Worm (Caenorhabditis elegans) whole organism, young adult: ENCODE data around the gene ZK637.14.

Experiments used
- B0035.1 ChIP-seq: sonication (generic microtip); optimal IDR thresholded peaks from 2 replicates; lab custom pipeline; 2016; ENCODE audit warnings: missing genetic modification characterization, mild to moderate bottlenecking, missing compliant biosample characterization, missing genotype, missing genetic modification reagents
- C06A6.2 ChIP-seq: fragments of 200-800 bp; sonication (Bioruptor generic); conservative IDR thresholded peaks from 2 replicates; pipeline ENCODE4 v1.3.6; 2022; ENCODE audit warnings: missing genetic modification characterization, missing compliant biosample characterization
- F22D6.2 ChIP-seq: sonication (generic microtip); optimal IDR thresholded peaks from 2 replicates; lab custom pipeline; 2016; ENCODE audit warnings: mild to moderate bottlenecking, missing genetic modification characterization, missing compliant biosample characterization
- F33H1.4 ChIP-seq: fragments of 200-800 bp; sonication (Bioruptor generic); IDR thresholded peaks from 2 replicates; pipeline ENCODE4 v1.3.6; 2022; ENCODE audit warnings: missing genetic modification reagents, missing genetic modification characterization, missing compliant biosample characterization
- Y53G8AR.9 ChIP-seq: fragments of 200-800 bp; sonication (Bioruptor generic); conservative IDR thresholded peaks from 2 replicates; pipeline ENCODE4 v1.3.6; 2022; ENCODE audit warnings: missing genetic modification reagents, missing genetic modification characterization, missing compliant biosample characterization
- Y56A3A.18 ChIP-seq: fragments of 200-800 bp; sonication (Bioruptor generic); IDR thresholded peaks from 2 replicates; pipeline ENCODE4 v1.3.6; 2022; ENCODE audit warnings: missing genetic modification reagents, missing genetic modification characterization, missing compliant biosample characterization
- Y67H2A.10 ChIP-seq: fragments of 200-800 bp; sonication (Bioruptor generic); conservative IDR thresholded peaks from 2 replicates; pipeline ENCODE4 v1.3.6; 2022; ENCODE audit warnings: missing genetic modification reagents, missing genetic modification characterization, missing compliant biosample characterization
- Y95B8A.8 ChIP-seq: fragments of 200-800 bp; sonication (Bioruptor generic); IDR thresholded peaks from 2 replicates; pipeline ENCODE4 v1.3.6; 2022; ENCODE audit warnings: missing genetic modification reagents, missing genetic modification characterization, missing compliant biosample characterization
- akir-1 ChIP-seq: fragments of 200-800 bp; sonication (Bioruptor generic); optimal IDR thresholded peaks from 2 replicates; lab custom pipeline; 2018; ENCODE audit warnings: mild to moderate bottlenecking, missing genetic modification characterization, moderate library complexity, missing compliant biosample characterization
- ama-1 ChIP-seq, 3 experiments: fragments of 150-350 bp in 1 of 3; sonication (generic microtip) in 2 of 3; optimal IDR thresholded peaks; 2 replicates each; lab custom pipeline; 2014 to 2018; ENCODE audit warnings: missing biosample characterization in 2 of 3, missing genetic modification characterization in 2 of 3, missing genetic modification reagents in 2 of 3
- aptf-2 ChIP-seq: fragments of 200-800 bp; sonication (Bioruptor generic); conservative IDR thresholded peaks from 2 replicates; pipeline ENCODE4 v1.3.6; 2022; ENCODE audit warnings: missing genetic modification reagents, missing genetic modification characterization, missing compliant biosample characterization
- athp-1 ChIP-seq: sonication (generic microtip); optimal IDR thresholded peaks from 2 replicates; lab custom pipeline; 2017; ENCODE audit warnings: mild to moderate bottlenecking, missing genetic modification characterization, missing compliant biosample characterization
- attf-6 ChIP-seq: fragments of 200-800 bp; sonication (Bioruptor generic); IDR thresholded peaks from 2 replicates; pipeline ENCODE4 v1.3.6; 2022; ENCODE audit warnings: missing genetic modification reagents, missing genetic modification characterization, missing compliant biosample characterization
- cebp-2 ChIP-seq: fragments of 200-800 bp; sonication (Bioruptor generic); IDR thresholded peaks from 2 replicates; pipeline ENCODE4 v1.3.6; 2022; ENCODE audit warnings: missing genetic modification characterization, missing compliant biosample characterization
- ceh-27 ChIP-seq: fragments of 200-800 bp; sonication (Bioruptor generic); optimal IDR thresholded peaks from 2 replicates; lab custom pipeline; 2018; ENCODE audit warnings: mild to moderate bottlenecking, missing genetic modification characterization, moderate library complexity, missing compliant biosample characterization
- ets-4 ChIP-seq: fragments of 200-800 bp; sonication (Bioruptor generic); optimal IDR thresholded peaks from 2 replicates; lab custom pipeline; 2018; ENCODE audit warnings: mild to moderate bottlenecking, missing genetic modification characterization, missing compliant biosample characterization
- gei-17 ChIP-seq: fragments of 200-800 bp; sonication (Bioruptor generic); optimal IDR thresholded peaks from 2 replicates; lab custom pipeline; 2018; ENCODE audit warnings: mild to moderate bottlenecking, missing genetic modification characterization, missing compliant biosample characterization
- hmg-1.2 ChIP-seq: fragments of 200-800 bp; sonication (Bioruptor generic); IDR thresholded peaks from 2 replicates; pipeline ENCODE4 v1.3.6; 2022; ENCODE audit warnings: missing genetic modification reagents, missing genetic modification characterization, missing compliant biosample characterization
- let-526 ChIP-seq: fragments of 200-800 bp; sonication (Bioruptor generic); IDR thresholded peaks from 2 replicates; pipeline ENCODE4 v1.3.6; 2022; ENCODE audit warnings: missing genetic modification reagents, missing genetic modification characterization, missing compliant biosample characterization
- let-607 ChIP-seq, 2 experiments: fragments of 200-800 bp in 1 of 2; sonication (Bioruptor generic) in 1 of 2; sonication (generic microtip) in 1 of 2; optimal IDR thresholded peaks; 2 replicates each; lab custom pipeline; 2016 to 2018; ENCODE audit warnings: mild to moderate bottlenecking in 2 of 2, missing compliant biosample characterization in 2 of 2, missing genetic modification characterization in 2 of 2, moderate library complexity in 2 of 2, missing genotype in 1 of 2
- nhr-90 ChIP-seq: sonication (generic microtip); optimal IDR thresholded peaks from 2 replicates; lab custom pipeline; 2016; ENCODE audit warnings: missing genotype, mild to moderate bottlenecking, missing genetic modification characterization, missing compliant biosample characterization
- repo-1 ChIP-seq: sonication (generic microtip); optimal IDR thresholded peaks from 2 replicates; lab custom pipeline; 2017; ENCODE audit warnings: mild to moderate bottlenecking, missing genetic modification characterization, missing compliant biosample characterization
- sdz-38 ChIP-seq: sonication (generic microtip); optimal IDR thresholded peaks from 2 replicates; lab custom pipeline; 2016; ENCODE audit warnings: missing genotype, missing genetic modification characterization, missing compliant biosample characterization
- snpc-1.1 ChIP-seq: sonication (generic microtip); optimal IDR thresholded peaks from 2 replicates; lab custom pipeline; 2017; ENCODE audit warnings: missing genetic modification characterization, mild to moderate bottlenecking, missing compliant biosample characterization, antibody characterized with exemption, moderate library complexity, missing genotype, missing genetic modification reagents; ENCODE audit not compliant: insufficient read depth
- tbp1 ChIP-seq: fragments of 200-800 bp; sonication (Bioruptor generic); optimal IDR thresholded peaks from 2 replicates; lab custom pipeline; 2018; ENCODE audit warnings: mild to moderate bottlenecking, missing genetic modification characterization, missing compliant biosample characterization
- tlf-1 ChIP-seq: fragments of 200-800 bp; sonication (Bioruptor generic); optimal IDR thresholded peaks from 2 replicates; lab custom pipeline; 2018; ENCODE audit warnings: mild to moderate bottlenecking, missing genetic modification characterization, missing compliant biosample characterization
- unc-62 ChIP-seq: fragments of 150-350 bp; optimal IDR thresholded peaks from 2 replicates; lab custom pipeline; 2014; ENCODE audit warnings: missing biosample characterization, missing genetic modification reagents, missing genetic modification characterization
- ztf-25 ChIP-seq: fragments of 200-800 bp; sonication (Bioruptor generic); IDR thresholded peaks from 2 replicates; pipeline ENCODE4 v1.3.6; 2022; ENCODE audit warnings: missing genetic modification reagents, missing genetic modification characterization, missing compliant biosample characterization
- ztf-26 ChIP-seq: sonication (generic microtip); optimal IDR thresholded peaks from 2 replicates; lab custom pipeline; 2017; ENCODE audit warnings: missing genetic modification characterization, missing compliant biosample characterization

The ZK637.14 gene

DNA sequence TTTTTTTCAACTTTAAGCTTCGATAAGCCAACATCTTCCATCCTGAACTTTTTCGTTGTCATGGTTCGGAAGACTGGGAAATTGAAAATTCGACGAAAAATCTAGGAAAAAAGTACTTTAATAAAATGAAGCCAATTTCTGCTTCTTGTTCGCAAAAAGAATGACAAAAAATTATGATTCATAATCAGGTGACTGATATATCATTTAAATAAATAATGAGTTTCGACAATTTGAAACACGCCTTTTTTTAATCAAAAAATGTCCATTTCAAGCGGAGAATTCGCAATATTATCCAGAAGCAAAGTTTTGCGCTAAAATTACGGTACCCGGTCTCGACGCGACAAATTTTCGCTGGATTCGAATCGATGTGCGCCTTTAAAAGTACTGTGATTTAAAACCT, 43.8 kb downstream of the ZK637.14 start, which contains the start of gene F44E2.6:
F44E2.6 (minus strand) TSS at position 101 of the 400 bp plus-strand sequence.
- TF ChIP-seq akir-1 (GFP tag; lab: Kevin White, UChicago), result no peak
- no peak for TF ChIP-seq ztf-25
- TF ChIP-seq aptf-2 (GFP tag; lab: Robert Waterston, UW), result no peak
- no peak for TF ChIP-seq athp-1 (tag; lab: Kevin White, UChicago)
- TF ChIP-seq C06A6.2 (GFP tag; lab: Robert Waterston, UW), result no peak
- no peak for TF ChIP-seq repo-1
- no peak for TF ChIP-seq B0035.1
- TF ChIP-seq let-607 (tag; optimal IDR thresholded peaks at IDR 0.05; lab: Kevin White, UChicago), result no peak
- no peak for TF ChIP-seq snpc-1.1
- no peak for TF ChIP-seq ets-4
- TF ChIP-seq Y56A3A.18 (GFP tag; lab: Robert Waterston, UW), result no peak
- TF ChIP-seq, all 124 proteins: peak for 0

DNA sequence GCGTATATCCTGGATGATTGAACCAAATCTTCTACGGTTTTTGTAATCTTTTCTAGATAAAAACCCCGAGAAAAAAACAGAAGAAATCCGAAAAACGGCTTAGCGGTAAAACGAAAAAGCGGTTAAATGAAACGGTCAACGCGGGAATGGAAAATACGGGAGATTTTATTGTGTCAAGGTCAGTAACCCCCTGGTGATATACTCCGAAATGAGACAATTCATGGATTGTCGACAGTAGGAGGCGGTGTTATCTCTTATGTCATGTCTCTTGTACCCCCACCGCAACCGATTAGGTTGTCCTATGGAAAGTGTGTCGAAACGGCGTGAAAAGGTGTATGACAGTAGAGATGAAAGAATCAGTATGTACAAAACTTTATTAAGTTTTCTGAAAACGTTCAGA, 44.8 kb downstream of the ZK637.14 start:
- TF ChIP-seq Y53G8AR.9 (GFP tag; lab: Robert Waterston, UW) (no peak), nhr-90 (tag; lab: Kevin White, UChicago) (no peak), ztf-26 (tag; lab: Kevin White, UChicago) (no peak), F33H1.4 (no peak), hmg-1.2 (GFP tag; lab: Robert Waterston, UW) (no peak), ceh-27 (no peak), attf-6 (GFP tag; lab: Robert Waterston, UW) (no peak), tbp1 (GFP tag; lab: Kevin White, UChicago) (no peak), ets-4 (no peak), Y95B8A.8 (GFP tag; lab: Robert Waterston, UW) (no peak)

DNA sequence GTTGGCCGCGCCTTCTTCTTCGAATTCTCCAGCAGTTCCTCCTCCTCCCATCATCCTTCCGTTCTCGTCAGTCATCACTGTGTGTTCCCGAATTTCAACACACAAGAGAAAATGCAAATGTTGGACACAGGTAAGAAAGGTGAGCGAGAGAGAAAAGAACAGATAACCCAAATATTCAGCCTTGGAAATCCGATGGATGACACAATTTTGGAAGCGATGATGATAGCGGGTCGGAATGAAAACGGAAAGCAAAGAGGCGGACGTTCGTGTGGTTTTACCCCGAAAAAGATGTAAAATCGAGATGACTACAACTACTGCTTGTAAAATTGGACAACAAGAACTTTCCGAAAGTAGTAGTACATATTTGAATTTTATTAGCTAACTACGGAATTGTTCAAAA, 49.1 kb downstream of the ZK637.14 start:
- TF ChIP-seq unc-62 (GFP tag; lab: Kevin White, UChicago) (no peak), Y67H2A.10 (GFP tag; lab: Robert Waterston, UW) (no peak), C06A6.2 (GFP tag; lab: Robert Waterston, UW) (no peak), tlf-1 (GFP tag; lab: Kevin White, UChicago) (no peak), gei-17 (no peak), ceh-27 (no peak), sdz-38 (tag; lab: Kevin White, UChicago) (no peak), aptf-2 (GFP tag; lab: Robert Waterston, UW) (no peak), let-526 (GFP tag; lab: Robert Waterston, UW) (no peak), ama-1 (optimal IDR thresholded peaks at IDR 0.05; lab: Kevin White, UChicago) (no peak), ama-1 (GFP tag; optimal IDR thresholded peaks at IDR 0.05; lab: Kevin White, UChicago) (no peak), cebp-2 (GFP tag; lab: Robert Waterston, UW) (no peak), F22D6.2 (tag; lab: Kevin White, UChicago) (no peak), snpc-1.1 (no peak)
